Fruit fly (Drosophila melanogaster): ENCODE measurements around the gene CG3817.

The CG3817 gene

DNA sequence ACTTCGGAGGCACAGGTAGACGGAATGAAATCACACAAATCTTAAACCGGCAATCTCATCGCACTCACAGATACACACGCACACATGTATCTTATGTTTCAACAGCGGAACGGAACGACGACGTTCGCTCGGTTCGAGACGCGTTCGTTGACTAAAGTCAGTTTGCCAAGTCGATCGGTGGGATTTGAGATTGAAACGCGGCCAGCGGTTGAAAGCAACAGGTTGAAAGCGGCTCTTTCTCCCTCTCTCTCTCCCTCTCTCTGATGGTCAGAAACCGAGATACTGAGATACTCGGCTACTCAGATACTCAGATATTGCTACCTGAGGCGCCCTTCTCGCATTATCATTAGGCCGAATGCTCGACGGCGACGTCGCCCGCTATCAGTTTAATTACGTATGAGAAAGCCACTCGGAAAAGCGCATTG is 44.8 kb upstream of the CG3817 start (continued):
- no peak for TF ChIP-seq btn (GFP tag; optimal IDR thresholded peaks at IDR 0.05)
- TF ChIP-seq cato (GFP tag; optimal IDR thresholded peaks at IDR 0.05; ENCODE audit: borderline replicate concordance) = no peak
- TF ChIP-seq CG10654 (GFP tag; optimal IDR thresholded peaks at IDR 0.05) = no peak
- TF ChIP-seq CG32772 (GFP tag; IDR thresholded peaks at IDR 0.05) = no peak
- TF ChIP-seq CG2199 (GFP tag; IDR thresholded peaks at IDR 0.05) = peak; percentile 92; the same call in 1 of the 3 replicates
- TF ChIP-seq Vsx1 (GFP tag; optimal IDR thresholded peaks at IDR 0.05) = peak; percentile 72
- no peak for TF ChIP-seq CG1647 (GFP tag; optimal IDR thresholded peaks at IDR 0.05)
- no peak; the same call in 1 of the 2 replicates for TF ChIP-seq CG32767 (GFP tag; IDR thresholded peaks at IDR 0.05)
- peak; percentile 30 for TF ChIP-seq CG10979 (tag; optimal IDR thresholded peaks at IDR 0.05)
- no peak for TF ChIP-seq CG10462 (GFP tag; optimal IDR thresholded peaks at IDR 0.05)
- peak; percentile 33 for TF ChIP-seq CG3163 (GFP tag; optimal IDR thresholded peaks at IDR 0.05)
- no peak for TF ChIP-seq CG17359 (tag; optimal IDR thresholded peaks at IDR 0.05)
- TF ChIP-seq bowl (GFP tag; IDR thresholded peaks at IDR 0.05) = no peak
- TF ChIP-seq CG11085 (GFP tag; IDR thresholded peaks at IDR 0.05) = no peak
- TF ChIP-seq nmo (GFP tag; optimal IDR thresholded peaks at IDR 0.05) = no peak
- no peak for TF ChIP-seq Sin3A (optimal IDR thresholded peaks at IDR 0.05)
- no peak for TF ChIP-seq CG16863 (GFP tag; optimal IDR thresholded peaks at IDR 0.05)
- no peak for TF ChIP-seq twi (tag; optimal IDR thresholded peaks at IDR 0.05)
- peak; percentile 74 for TF ChIP-seq CG34376 (GFP tag; optimal IDR thresholded peaks at IDR 0.05)
- peak; percentile 20; the same call in 1 of the 3 replicates for TF ChIP-seq otp (GFP tag; IDR thresholded peaks at IDR 0.05)
- TF ChIP-seq E2f1 (GFP tag; IDR thresholded peaks at IDR 0.05) = no peak
- TF ChIP-seq CG10366 (GFP tag; IDR thresholded peaks at IDR 0.05) = no peak
- TF ChIP-seq D19B (GFP tag; optimal IDR thresholded peaks at IDR 0.05) = no peak
- no peak for TF ChIP-seq CG14965 (GFP tag; optimal IDR thresholded peaks at IDR 0.05; ENCODE audit: borderline replicate concordance)
- no peak for TF ChIP-seq jumu (GFP tag; optimal IDR thresholded peaks at IDR 0.05)
- TF ChIP-seq ranshi (GFP tag; IDR thresholded peaks at IDR 0.05) = no peak
- TF ChIP-seq en (GFP tag; optimal IDR thresholded peaks at IDR 0.05) = no peak
- TF ChIP-seq kay (GFP tag; optimal IDR thresholded peaks at IDR 0.05) = no peak
- TF ChIP-seq trem (tag; optimal IDR thresholded peaks at IDR 0.05) = peak; percentile 13
- no peak; the same call in 1 of the 2 replicates for TF ChIP-seq HLH3B (GFP tag; IDR thresholded peaks at IDR 0.05)
- TF ChIP-seq Med (GFP tag) = peak; percentile 91
- peak; percentile 33; the same call in 1 of the 2 replicates for TF ChIP-seq CG14014 (GFP tag; IDR thresholded peaks at IDR 0.05)
- no peak for TF ChIP-seq Lpt (GFP tag; optimal IDR thresholded peaks at IDR 0.05)

DNA sequence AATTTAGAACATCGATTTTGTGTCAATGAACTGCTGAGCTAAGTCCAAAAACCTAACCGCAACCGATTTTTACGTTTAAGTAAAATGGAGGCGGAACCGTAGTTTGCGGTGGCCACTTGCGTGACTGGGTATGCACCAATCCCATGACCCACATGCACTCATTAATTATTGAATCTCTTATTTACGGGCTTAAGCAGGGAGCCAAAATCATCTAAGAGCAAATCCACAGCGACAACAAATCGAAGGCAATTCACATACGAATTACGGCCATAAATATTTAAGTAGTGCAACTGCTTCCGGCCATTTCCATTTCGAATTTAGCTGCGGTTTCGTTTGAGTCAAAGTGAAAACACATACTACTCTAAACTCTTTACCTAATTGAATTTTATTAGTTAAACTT is 33.7 kb upstream of the CG3817 start:
- no peak for TF ChIP-seq Ets97D (GFP tag; optimal IDR thresholded peaks at IDR 0.05)
- TF ChIP-seq CG4404 (GFP tag; IDR thresholded peaks at IDR 0.05) = no peak
- TF ChIP-seq Ets65A (GFP tag) = peak; percentile 91
- peak; percentile 28 for TF ChIP-seq sens (GFP tag)

DNA sequence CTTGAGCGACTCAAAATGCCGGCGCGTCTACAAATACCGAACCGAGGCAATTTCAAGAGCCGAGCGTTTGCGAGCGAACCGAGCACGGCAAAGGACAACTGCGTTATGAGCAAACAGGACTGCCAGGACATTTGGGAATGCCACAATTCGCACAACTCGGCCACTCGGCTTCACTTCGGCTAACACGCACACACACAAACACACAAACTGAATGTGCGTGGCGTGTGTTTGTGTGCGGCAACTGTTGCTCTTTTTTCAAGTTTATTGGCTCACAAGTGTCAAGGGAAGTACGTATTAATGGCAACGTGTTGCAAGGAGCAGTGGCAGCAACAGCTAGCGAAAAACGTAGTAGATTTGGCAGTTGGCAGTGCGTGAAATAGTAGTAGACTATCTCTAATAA is 25.2 kb upstream of the CG3817 start:
- TF ChIP-seq CG18599 (GFP tag; optimal IDR thresholded peaks at IDR 0.05) (peak; percentile 9), CG31224 (GFP tag; IDR thresholded peaks at IDR 0.05) (no peak), dm (GFP tag; optimal IDR thresholded peaks at IDR 0.05) (no peak), vnd (GFP tag; IDR thresholded peaks at IDR 0.05; ENCODE audit: partially characterized antibody) (no peak), mam (GFP tag; optimal IDR thresholded peaks at IDR 0.05) (no peak), HLH54F (GFP tag; optimal IDR thresholded peaks at IDR 0.05) (no peak), gro (GFP tag; optimal IDR thresholded peaks at IDR 0.05) (no peak), ewg (GFP tag; optimal IDR thresholded peaks at IDR 0.05) (no peak), z (GFP tag; IDR thresholded peaks at IDR 0.05) (no peak), da (GFP tag; optimal IDR thresholded peaks at IDR 0.05) (no peak), nerfin-1 (tag; optimal IDR thresholded peaks at IDR 0.05) (no peak), abd-A (tag; optimal IDR thresholded peaks at IDR 0.05) (peak; percentile 96), Hr51 (GFP tag; optimal IDR thresholded peaks at IDR 0.05) (no peak), Eip74EF (GFP tag; optimal IDR thresholded peaks at IDR 0.05) (no peak), chn (GFP tag; optimal IDR thresholded peaks at IDR 0.05) (no peak), CG10543 (GFP tag; optimal IDR thresholded peaks at IDR 0.05) (peak; percentile 28)
